Worm (Caenorhabditis elegans) whole organism, L3 larva: Measurements from ENCODE around the gene C18G1.8.

Source experiments
- ZK546.5 ChIP-seq: sonication (generic microtip); optimal IDR thresholded peaks from 2 replicates; lab custom pipeline; 2017; ENCODE audit warnings: missing biosample characterization, missing genetic modification characterization
- aly-2 ChIP-seq: fragments of 150-350 bp; optimal IDR thresholded peaks from 2 replicates; lab custom pipeline; 2014; ENCODE audit warnings: missing biosample characterization, missing genetic modification characterization
- ama-1 ChIP-seq: fragments of 150-350 bp; optimal IDR thresholded peaks from 2 replicates; lab custom pipeline; 2018
- ceh-28 ChIP-seq: fragments of 150-350 bp; optimal IDR thresholded peaks from 2 replicates; lab custom pipeline; 2014; ENCODE audit warnings: missing biosample characterization, missing genetic modification reagents, missing genetic modification characterization
- egl-27 ChIP-seq: sonication (generic microtip); optimal IDR thresholded peaks from 4 replicates; lab custom pipeline; 2017; ENCODE audit warnings: missing biosample characterization, missing genetic modification reagents, missing genetic modification characterization
- egl-5 ChIP-seq: fragments of 150-350 bp; optimal IDR thresholded peaks from 2 replicates; lab custom pipeline; 2017; ENCODE audit warnings: missing biosample characterization, missing genetic modification reagents, missing genetic modification characterization, inconsistent platforms
- elt-2 ChIP-seq: sonication (generic microtip); optimal IDR thresholded peaks from 2 replicates; lab custom pipeline; 2016; ENCODE audit warnings: missing genetic modification reagents, mild to moderate bottlenecking, missing genetic modification characterization, missing compliant biosample characterization
- eor-1 ChIP-seq, 2 experiments: fragments of 150-350 bp; optimal IDR thresholded peaks; 2 replicates each; lab custom pipeline; 2014 to 2018; ENCODE audit warnings: missing biosample characterization in 2 of 2, missing genetic modification characterization in 2 of 2
- fkh-2 ChIP-seq: fragments of 150-350 bp; optimal IDR thresholded peaks from 2 replicates; lab custom pipeline; 2014; ENCODE audit warnings: missing biosample characterization, missing genetic modification reagents, missing genetic modification characterization
- hmg-11 ChIP-seq: sonication (generic microtip); optimal IDR thresholded peaks from 2 replicates; lab custom pipeline; 2016; ENCODE audit warnings: missing genetic modification characterization, missing compliant biosample characterization
- jun-1 ChIP-seq: fragments of 150-350 bp; optimal IDR thresholded peaks from 2 replicates; lab custom pipeline; 2014; ENCODE audit warnings: missing biosample characterization, missing genetic modification reagents, missing genetic modification characterization
- lin-15B ChIP-seq: fragments of 150-350 bp; optimal IDR thresholded peaks from 2 replicates; lab custom pipeline; 2014; ENCODE audit warnings: missing biosample characterization, missing genetic modification characterization
- lin-39 ChIP-seq: fragments of 150-350 bp; optimal IDR thresholded peaks from 2 replicates; lab custom pipeline; 2018; ENCODE audit warnings: missing biosample characterization, missing genetic modification reagents, missing genetic modification characterization
- mml-1 ChIP-seq: fragments of 150-350 bp; sonication (generic microtip); optimal IDR thresholded peaks from 3 replicates; lab custom pipeline; 2014; ENCODE audit warnings: missing biosample characterization, missing genetic modification characterization
- nfya-1 ChIP-seq: sonication (generic microtip); optimal IDR thresholded peaks from 2 replicates; lab custom pipeline; 2017; ENCODE audit warnings: missing genetic modification characterization, mild to moderate bottlenecking, missing compliant biosample characterization, antibody characterized with exemption, moderate library complexity; ENCODE audit not compliant: insufficient read depth
- nhr-11 ChIP-seq: fragments of 150-350 bp; optimal IDR thresholded peaks from 2 replicates; lab custom pipeline; 2014; ENCODE audit warnings: missing biosample characterization, missing genetic modification characterization
- nhr-23 ChIP-seq: fragments of 150-350 bp; optimal IDR thresholded peaks from 2 replicates; lab custom pipeline; 2014; ENCODE audit warnings: missing biosample characterization, missing genetic modification reagents, missing genetic modification characterization
- nhr-237 ChIP-seq: fragments of 150-350 bp; optimal IDR thresholded peaks from 2 replicates; lab custom pipeline; 2014; ENCODE audit warnings: missing biosample characterization, missing genetic modification characterization
- nhr-25 ChIP-seq: sonication (generic microtip); optimal IDR thresholded peaks from 2 replicates; lab custom pipeline; 2017; ENCODE audit warnings: missing biosample characterization, missing genetic modification characterization
- nhr-43 ChIP-seq: sonication (generic microtip); optimal IDR thresholded peaks from 2 replicates; lab custom pipeline; 2016; ENCODE audit warnings: mild to moderate bottlenecking, missing genetic modification characterization, missing compliant biosample characterization; ENCODE audit not compliant: poor library complexity, severe bottlenecking
- nhr-76 ChIP-seq: fragments of 150-350 bp; sonication (generic microtip); optimal IDR thresholded peaks from 5 replicates; lab custom pipeline; 2014; ENCODE audit warnings: missing biosample characterization, missing genetic modification characterization
- nhr-77 ChIP-seq: fragments of 150-350 bp; optimal IDR thresholded peaks from 2 replicates; lab custom pipeline; 2014; ENCODE audit warnings: missing biosample characterization, missing genetic modification characterization
- pha-4 ChIP-seq: fragments of 150-350 bp; optimal IDR thresholded peaks from 2 replicates; lab custom pipeline; 2014; ENCODE audit warnings: missing biosample characterization, missing genetic modification reagents, missing genetic modification characterization
- pqm-1 ChIP-seq: fragments of 150-350 bp; optimal IDR thresholded peaks from 2 replicates; lab custom pipeline; 2017; ENCODE audit warnings: missing biosample characterization, missing genetic modification characterization, inconsistent platforms
- sea-2 ChIP-seq: fragments of 150-350 bp; sonication (generic microtip); optimal IDR thresholded peaks from 4 replicates; lab custom pipeline; 2014; ENCODE audit warnings: missing biosample characterization, missing genetic modification reagents, missing genetic modification characterization
- skn-1 ChIP-seq: fragments of 150-350 bp; optimal IDR thresholded peaks from 2 replicates; lab custom pipeline; 2014; ENCODE audit warnings: missing biosample characterization, missing genetic modification characterization
- snpc-4 ChIP-seq: fragments of 150-350 bp; optimal IDR thresholded peaks from 2 replicates; lab custom pipeline; 2014; ENCODE audit warnings: missing biosample characterization, missing genetic modification characterization
- tbx-2 ChIP-seq: sonication (generic microtip); optimal IDR thresholded peaks from 2 replicates; lab custom pipeline; 2016; ENCODE audit warnings: mild to moderate bottlenecking, missing genetic modification characterization, missing compliant biosample characterization
- unc-39 ChIP-seq: sonication (generic microtip); optimal IDR thresholded peaks from 4 replicates; lab custom pipeline; 2017; ENCODE audit warnings: missing biosample characterization, missing genetic modification characterization
- zag-1 ChIP-seq: fragments of 150-350 bp; optimal IDR thresholded peaks from 2 replicates; lab custom pipeline; 2014; ENCODE audit warnings: missing biosample characterization, missing genetic modification characterization
- ztf-4 ChIP-seq: fragments of 150-350 bp; optimal IDR thresholded peaks from 2 replicates; lab custom pipeline; 2014; ENCODE audit warnings: missing biosample characterization, missing genetic modification characterization

C18G1.8 gene

ce11 chrV:4731154-4731961 is 35.0 kb downstream of the C18G1.8 start, which contains the start of gene F39G3.3:
Gene F39G3.3 (plus strand): TSS chrV:4731911.
- TF ChIP-seq pha-4 (tag; lab: Kevin White, UChicago), result peak; percentile 77
- peak; percentile 24 for TF ChIP-seq ama-1 (lab: Kevin White, UChicago)
- TF ChIP-seq ZK546.5 (tag; lab: Kevin White, UChicago), result no peak
- TF ChIP-seq nhr-43 (tag; lab: Kevin White, UChicago), result peak; percentile 58
- peak; percentile 80 for TF ChIP-seq egl-5
- peak; percentile 45 for TF ChIP-seq nhr-23 (tag; lab: Kevin White, UChicago)
- TF ChIP-seq egl-27, result no peak
- TF ChIP-seq lin-39, result peak; percentile 94
- peak; percentile 72 for TF ChIP-seq nfya-1 (tag; lab: Kevin White, UChicago)
- TF ChIP-seq aly-2 (tag; lab: Kevin White, UChicago), result no peak
- TF ChIP-seq hmg-11 (tag; lab: Kevin White, UChicago), result peak; percentile 81
- peak; percentile 52 for TF ChIP-seq skn-1 (tag; lab: Kevin White, UChicago)
- peak; percentile 4 for TF ChIP-seq pqm-1 (tag; lab: Kevin White, UChicago)
- TF ChIP-seq lin-15B (tag; lab: Kevin White, UChicago), result peak; percentile 11
- peak; percentile 33 for TF ChIP-seq elt-2 (tag; lab: Kevin White, UChicago)
- no peak for TF ChIP-seq nhr-237 (tag; lab: Kevin White, UChicago)
- TF ChIP-seq, all 47 proteins: peak for 12

DNA sequence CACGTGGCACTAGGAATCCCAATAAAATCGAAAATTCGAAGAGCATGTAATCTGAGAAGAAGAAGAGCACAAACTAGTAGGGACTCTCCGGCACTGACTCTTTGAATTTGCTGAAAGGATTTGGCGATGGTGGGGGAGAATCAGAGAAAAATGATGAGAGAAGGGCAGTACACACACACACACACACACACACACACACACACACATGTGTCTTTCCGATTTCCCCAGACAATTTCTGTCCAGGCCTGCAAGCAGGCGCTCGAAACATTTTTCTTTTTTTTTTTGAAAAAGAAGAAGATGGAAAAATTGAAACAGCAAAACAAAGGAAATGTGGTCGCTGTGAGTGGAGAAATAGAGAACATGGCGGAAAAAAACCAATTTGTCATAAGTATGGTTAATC is 36.3 kb downstream of the C18G1.8 start, which contains the start of gene tig-2:
Gene tig-2 (minus strand): TSS at position 87 of the 400 bp plus-strand sequence.
- TF ChIP-seq hmg-11 (tag; lab: Kevin White, UChicago) (no peak), nfya-1 (tag; lab: Kevin White, UChicago) (peak; percentile 27), lin-39 (peak; percentile 36)
- TF ChIP-seq, all 47 proteins: peak for 2

- TF ChIP-seq ama-1 (lab: Kevin White, UChicago), result no peak
These were observed 41.9 kb downstream of the C18G1.8 start, which contains the start of gene F39G3.4 for ce11 chrV:4724453-4724852. Gene F39G3.4 (plus strand): TSS chrV:4724753.

DNA sequence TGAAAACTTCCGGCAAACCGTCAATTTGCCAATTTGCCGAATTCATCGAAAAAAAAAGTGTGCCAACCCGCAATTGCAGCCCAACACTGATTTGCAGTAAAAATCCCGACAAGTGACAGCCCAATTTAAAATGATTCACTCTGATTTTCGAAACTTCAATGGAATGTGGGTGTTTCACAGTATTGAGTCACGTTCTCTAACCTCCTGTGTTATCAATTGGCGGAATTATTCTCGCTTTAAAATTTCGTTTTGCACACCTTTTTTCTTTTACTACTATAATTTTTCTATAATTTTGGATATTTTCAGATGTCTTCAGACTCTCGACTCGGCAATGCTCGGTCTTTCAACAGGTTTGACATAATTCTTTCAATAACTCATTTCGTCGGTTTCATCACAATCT is 44.1 kb downstream of the C18G1.8 start, which contains the start of gene F39G3.5:
Gene F39G3.5 (plus strand): TSS at position 301 of the 400 bp plus-strand sequence.
- TF ChIP-seq mml-1 (no peak), nhr-77 (tag; lab: Kevin White, UChicago) (no peak), nfya-1 (tag; lab: Kevin White, UChicago) (no peak), ceh-28 (tag; lab: Kevin White, UChicago) (no peak), jun-1 (tag; lab: Kevin White, UChicago) (no peak), sea-2 (no peak), fkh-2 (tag; lab: Kevin White, UChicago) (no peak), snpc-4 (tag; lab: Kevin White, UChicago) (no peak), nhr-11 (tag; lab: Kevin White, UChicago) (no peak), eor-1 (tag; optimal IDR thresholded peaks at IDR 0.05; lab: Kevin White, UChicago) (no peak), nhr-25 (tag; lab: Kevin White, UChicago) (no peak), tbx-2 (tag; lab: Kevin White, UChicago) (no peak), ztf-4 (no peak), nhr-76 (tag; lab: Kevin White, UChicago) (no peak), egl-5 (no peak)

DNA sequence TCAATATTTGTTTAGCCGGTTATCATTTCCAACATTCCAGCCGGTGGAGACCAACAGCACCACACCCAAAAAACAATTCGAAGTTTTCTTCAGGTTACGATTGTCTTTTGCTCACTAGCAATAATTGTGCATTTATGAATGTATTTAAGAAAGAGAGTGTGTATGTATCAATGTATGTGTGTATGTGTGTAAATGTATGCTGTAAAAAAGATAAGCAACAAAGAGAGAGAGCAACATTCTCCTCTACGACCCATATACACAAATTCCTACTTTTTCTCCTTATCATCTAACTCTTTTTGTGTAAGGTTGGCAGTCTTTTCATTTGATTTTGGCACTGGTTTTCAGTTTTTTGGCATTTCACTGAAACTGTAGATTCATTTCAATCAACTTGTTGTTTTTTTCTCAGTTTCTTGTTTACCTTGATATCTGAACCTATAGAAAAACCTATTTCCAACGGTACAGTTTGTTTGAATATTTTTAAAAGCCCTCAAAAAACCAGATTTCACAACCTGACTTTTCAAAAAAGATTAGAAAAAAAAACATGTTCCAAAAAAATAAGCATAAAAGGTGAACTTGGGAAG is 45.4 kb downstream of the C18G1.8 start:
- TF ChIP-seq zag-1 (tag; lab: Kevin White, UChicago) (no peak), egl-27 (no peak), pha-4 (tag; lab: Kevin White, UChicago) (peak; percentile 16), unc-39 (tag; lab: Kevin White, UChicago) (no peak), pqm-1 (tag; lab: Kevin White, UChicago) (peak; percentile 86), elt-2 (tag; lab: Kevin White, UChicago) (peak; percentile 83), nhr-237 (tag; lab: Kevin White, UChicago) (no peak)
